Fruit fly (Drosophila melanogaster) ovary, adult (tissue): ENCODE results near the gene Grp170.

Experiments used
- CG17801 ChIP-seq: fragments of 200-800 bp; optimal IDR thresholded peaks from 2 replicates; lab custom pipeline; 2019; ENCODE audit warnings: missing biosample characterization, mild to moderate bottlenecking, missing genetic modification characterization, moderate library complexity; ENCODE audit not compliant: partially characterized antibody

The Grp170 gene

dm6 chrX:2258602-2259233 lies 16.1 kb downstream of the Grp170 start:
- TF ChIP-seq CG17801 (GFP tag; lab: Kevin White, UChicago), result no peak

- TF ChIP-seq CG17801 (GFP tag; lab: Kevin White, UChicago), result no peak
Observed at dm6 chrX:2255035-2255434, 19.8 kb downstream of the Grp170 start.

dm6 chrX:2254020-2254626 lies 20.7 kb downstream of the Grp170 start, which contains the start of gene CG3091:
Gene CG3091, minus strand, starts transcription at chrX:2254197.
- peak; percentile 18 for TF ChIP-seq CG17801 (GFP tag; lab: Kevin White, UChicago)

dm6 chrX:2251688-2252087 lies 23.2 kb downstream of the Grp170 start, which contains the start of gene CG3191:
Gene CG3191, minus strand, starts transcription at chrX:2251993.
- no peak for TF ChIP-seq CG17801 (GFP tag; lab: Kevin White, UChicago)

dm6 chrX:2249763-2250162 lies 25.1 kb downstream of the Grp170 start, which contains the start of gene crn:
Gene crn, minus strand, starts transcription at chrX:2249983.
- TF ChIP-seq CG17801 (GFP tag; lab: Kevin White, UChicago), result no peak

- no peak for TF ChIP-seq CG17801 (GFP tag; lab: Kevin White, UChicago)
Observed at dm6 chrX:2245931-2246330, 28.9 kb downstream of the Grp170 start, which contains the start of gene Or2a. Gene Or2a, plus strand, starts transcription at chrX:2246231.

- no peak for TF ChIP-seq CG17801 (GFP tag; lab: Kevin White, UChicago)
Observed at dm6 chrX:2244753-2245152, 30.1 kb downstream of the Grp170 start.

- TF ChIP-seq CG17801 (GFP tag; lab: Kevin White, UChicago), result no peak
Observed at dm6 chrX:2242897-2243296, 32.0 kb downstream of the Grp170 start.

dm6 chrX:2241842-2242241 lies 33.0 kb downstream of the Grp170 start, which contains the start of gene kz:
Gene kz, minus strand, starts transcription at chrX:2242035.
- no peak for TF ChIP-seq CG17801 (GFP tag; lab: Kevin White, UChicago)

dm6 chrX:2225138-2225537 lies 49.7 kb downstream of the Grp170 start, which contains the start of gene pcx:
Gene pcx, plus strand, starts transcription at chrX:2225296.
- TF ChIP-seq CG17801 (GFP tag; lab: Kevin White, UChicago), result no peak

dm6 chrX:2223454-2223853 lies 51.4 kb downstream of the Grp170 start, which contains the start of gene CG14052:
Gene CG14052, plus strand, starts transcription at chrX:2223754.
- TF ChIP-seq CG17801 (GFP tag; lab: Kevin White, UChicago), result no peak

- TF ChIP-seq CG17801 (GFP tag; lab: Kevin White, UChicago), result peak; percentile 97
Observed at dm6 chrX:2222181-2222790, 52.6 kb downstream of the Grp170 start, which contains the start of gene Vinc. Gene Vinc, minus strand, starts transcription at chrX:2222567.

dm6 chrX:2221598-2221997 lies 53.3 kb downstream of the Grp170 start:
- no peak for TF ChIP-seq CG17801 (GFP tag; lab: Kevin White, UChicago)
